Worm (Caenorhabditis elegans): ENCODE results near the gene ZK1098.9.

DNA sequence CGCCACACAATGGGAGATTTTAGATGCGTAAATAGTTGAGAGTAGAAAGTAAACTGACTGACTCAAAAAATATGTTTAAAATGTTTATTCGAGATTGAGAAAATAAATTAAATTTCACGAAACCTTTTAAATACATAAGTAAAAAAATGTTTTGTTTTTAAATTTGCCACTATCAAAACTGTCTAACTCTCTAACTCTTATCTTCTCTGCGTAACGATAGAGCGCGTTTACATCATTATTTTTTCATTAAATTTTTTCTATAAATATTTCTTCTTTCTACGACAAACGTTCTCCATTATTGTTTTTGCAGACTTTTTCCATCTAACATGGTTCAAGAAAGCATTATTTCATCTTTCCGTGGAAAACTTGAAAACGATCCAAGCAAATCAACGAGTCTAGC, 1.4 kb upstream of the ZK1098.9 start, which contains the start of gene eif-2Balpha:
- TF ChIP-seq ztf-11 (tag; optimal IDR thresholded peaks at IDR 0.05) (no peak), ceh-43 (GFP tag; optimal IDR thresholded peaks at IDR 0.05) (no peak), pha-4 (tag; optimal IDR thresholded peaks at IDR 0.05) (no peak), nhr-12 (tag; optimal IDR thresholded peaks at IDR 0.05) (no peak), elt-3 (tag; optimal IDR thresholded peaks at IDR 0.05) (no peak), unc-62 (GFP tag; optimal IDR thresholded peaks at IDR 0.05) (no peak), ces-1 (GFP tag; optimal IDR thresholded peaks at IDR 0.05) (peak; percentile 64), hlh-1 (tag; optimal IDR thresholded peaks at IDR 0.05) (no peak), unc-39 (tag; optimal IDR thresholded peaks at IDR 0.05) (no peak), snpc-4 (tag; optimal IDR thresholded peaks at IDR 0.05) (no peak), nhr-237 (tag; optimal IDR thresholded peaks at IDR 0.05) (no peak), nhr-76 (tag; optimal IDR thresholded peaks at IDR 0.05) (no peak), tbx-8 (GFP tag; optimal IDR thresholded peaks at IDR 0.05) (no peak)
